Fruit fly (Drosophila melanogaster) whole organism, prepupa: ENCODE results near the gene D19B.

Source experiments
- Blimp-1 ChIP-seq: fragments of 200-800 bp; sonication (Bioruptor generic); optimal IDR thresholded peaks from 3 replicates; lab custom pipeline; 2017; ENCODE audit warnings: missing biosample characterization, missing genetic modification characterization, mild to moderate bottlenecking, moderate library complexity, missing genetic modification reagents
- CG10631 ChIP-seq: fragments of 200-800 bp; sonication (Bioruptor generic); optimal IDR thresholded peaks from 2 replicates; lab custom pipeline; 2016; ENCODE audit warnings: missing biosample characterization, missing genetic modification characterization
- CG10669 ChIP-seq: fragments of 200-800 bp; sonication (Bioruptor generic); optimal IDR thresholded peaks from 3 replicates; lab custom pipeline; 2018; ENCODE audit warnings: missing biosample characterization, mild to moderate bottlenecking, missing genetic modification characterization, moderate library complexity
- CG11294 ChIP-seq: fragments of 200-800 bp; sonication (Bioruptor generic); IDR thresholded peaks from 2 replicates; pipeline ENCODE4 v1.3.6; 2022; ENCODE audit warnings: missing biosample characterization, missing genetic modification characterization
- CG11762 ChIP-seq: fragments of 200-800 bp; sonication (Bioruptor generic); optimal IDR thresholded peaks from 3 replicates; lab custom pipeline; 2016; ENCODE audit warnings: missing biosample characterization, missing genetic modification characterization; ENCODE audit not compliant: insufficient read depth
- CG1621 ChIP-seq: fragments of 200-800 bp; sonication (Bioruptor generic); optimal IDR thresholded peaks from 3 replicates; lab custom pipeline; 2018; ENCODE audit warnings: missing biosample characterization, mild to moderate bottlenecking, missing genetic modification characterization
- CG16779 ChIP-seq: fragments of 200-800 bp; sonication (Bioruptor generic); optimal IDR thresholded peaks from 3 replicates; lab custom pipeline; 2017; ENCODE audit warnings: missing biosample characterization, mild to moderate bottlenecking, missing genetic modification characterization
- CG3032 ChIP-seq: fragments of 200-800 bp; optimal IDR thresholded peaks from 2 replicates; lab custom pipeline; 2019; ENCODE audit warnings: missing biosample characterization, mild to moderate bottlenecking, missing genetic modification characterization, moderate library complexity
- CG31627 ChIP-seq: fragments of 200-800 bp; sonication (Bioruptor generic); optimal IDR thresholded peaks from 3 replicates; lab custom pipeline; 2016; ENCODE audit warnings: missing biosample characterization, missing genetic modification characterization
- CG34406 ChIP-seq: fragments of 200-800 bp; sonication (Bioruptor generic); optimal IDR thresholded peaks from 3 replicates; lab custom pipeline; 2016; ENCODE audit warnings: missing biosample characterization, missing genetic modification characterization
- CG3919 ChIP-seq: fragments of 200-800 bp; sonication (Bioruptor generic); optimal IDR thresholded peaks from 3 replicates; lab custom pipeline; 2016; ENCODE audit warnings: missing biosample characterization, missing genetic modification characterization
- CG4318 ChIP-seq: fragments of 200-800 bp; sonication (Bioruptor generic); optimal IDR thresholded peaks from 3 replicates; lab custom pipeline; 2017; ENCODE audit warnings: missing biosample characterization, mild to moderate bottlenecking, missing genetic modification characterization
- CG6163 ChIP-seq: fragments of 200-800 bp; sonication (Bioruptor generic); IDR thresholded peaks from 3 replicates; pipeline ENCODE4 v1.3.6; 2022; ENCODE audit warnings: missing biosample characterization, missing genetic modification characterization
- CG6276 ChIP-seq: fragments of 200-800 bp; sonication (Bioruptor generic); optimal IDR thresholded peaks from 2 replicates; lab custom pipeline; 2017; ENCODE audit warnings: missing biosample characterization, mild to moderate bottlenecking, missing genetic modification characterization
- CG6808 ChIP-seq: fragments of 200-800 bp; sonication (Bioruptor generic); optimal IDR thresholded peaks from 3 replicates; lab custom pipeline; 2017; ENCODE audit warnings: missing biosample characterization, missing genetic modification characterization, mild to moderate bottlenecking, moderate library complexity, missing genetic modification reagents
- CG6854 ChIP-seq: fragments of 200-800 bp; sonication (Bioruptor generic); optimal IDR thresholded peaks from 2 replicates; lab custom pipeline; 2017; ENCODE audit warnings: missing biosample characterization, mild to moderate bottlenecking, missing genetic modification characterization
- CG7368 ChIP-seq: fragments of 200-800 bp; sonication (Bioruptor generic); optimal IDR thresholded peaks from 3 replicates; lab custom pipeline; 2016; ENCODE audit warnings: missing biosample characterization, missing genetic modification characterization
- CG8319 ChIP-seq: fragments of 200-800 bp; sonication (Bioruptor generic); optimal IDR thresholded peaks from 3 replicates; lab custom pipeline; 2016; ENCODE audit warnings: missing biosample characterization, missing genetic modification characterization
- CG9139 ChIP-seq: fragments of 200-800 bp; sonication (Bioruptor generic); optimal IDR thresholded peaks from 3 replicates; lab custom pipeline; 2017; ENCODE audit warnings: missing biosample characterization, mild to moderate bottlenecking, missing genetic modification characterization
- Eip75B ChIP-seq: fragments of 200-800 bp; sonication (Bioruptor generic); optimal IDR thresholded peaks from 3 replicates; lab custom pipeline; 2016; ENCODE audit warnings: missing biosample characterization, missing genetic modification characterization
- Eip78C ChIP-seq: fragments of 200-800 bp; sonication (Bioruptor generic); peaks from one replicate; lab custom pipeline; 2016; ENCODE audit warnings: missing biosample characterization, missing genetic modification characterization
- Eip93F ChIP-seq: fragments of 200-800 bp; sonication (Bioruptor generic); optimal IDR thresholded peaks from 2 replicates; lab custom pipeline; 2016; ENCODE audit warnings: missing biosample characterization, mild to moderate bottlenecking, missing genetic modification characterization
- Ets21C ChIP-seq: fragments of 200-800 bp; sonication (Bioruptor generic); optimal IDR thresholded peaks from 3 replicates; lab custom pipeline; 2016; ENCODE audit warnings: missing biosample characterization, missing genetic modification characterization
- Hr38 ChIP-seq: sonication (Bioruptor generic); optimal IDR thresholded peaks from 2 replicates; lab custom pipeline; 2016; ENCODE audit warnings: missing biosample characterization, missing genetic modification characterization
- Hr39 ChIP-seq: fragments of 200-800 bp; sonication (Bioruptor generic); optimal IDR thresholded peaks from 2 replicates; lab custom pipeline; 2016; ENCODE audit warnings: missing biosample characterization, missing genetic modification characterization
- Hr4 ChIP-seq: fragments of 200-800 bp; sonication (Bioruptor generic); optimal IDR thresholded peaks from 3 replicates; lab custom pipeline; 2016; ENCODE audit warnings: missing biosample characterization, missing genetic modification characterization
- Lpt ChIP-seq: fragments of 200-800 bp; sonication (Bioruptor generic); optimal IDR thresholded peaks from 3 replicates; lab custom pipeline; 2016; ENCODE audit warnings: missing biosample characterization, missing genetic modification characterization
- OdsH ChIP-seq: fragments of 200-800 bp; sonication (Bioruptor generic); optimal IDR thresholded peaks from 3 replicates; lab custom pipeline; 2016; ENCODE audit warnings: missing biosample characterization, missing genetic modification characterization
- Smox ChIP-seq: fragments of 200-800 bp; sonication (Bioruptor generic); optimal IDR thresholded peaks from 3 replicates; lab custom pipeline; 2016; ENCODE audit warnings: missing biosample characterization, missing genetic modification characterization
- Sox102F ChIP-seq: fragments of 200-800 bp; sonication (Bioruptor generic); optimal IDR thresholded peaks from 2 replicates; lab custom pipeline; 2016; ENCODE audit warnings: missing biosample characterization, mild to moderate bottlenecking, missing genetic modification characterization
- Sox14 ChIP-seq: fragments of 200-800 bp; sonication (Bioruptor generic); optimal IDR thresholded peaks from 3 replicates; lab custom pipeline; 2016; ENCODE audit warnings: missing biosample characterization, missing genetic modification characterization
- Sox15 ChIP-seq: fragments of 200-800 bp; sonication (Bioruptor generic); optimal IDR thresholded peaks from 3 replicates; lab custom pipeline; 2016; ENCODE audit warnings: missing biosample characterization, missing genetic modification characterization
- achi ChIP-seq: fragments of 200-800 bp; sonication (Bioruptor generic); optimal IDR thresholded peaks from 3 replicates; lab custom pipeline; 2016; ENCODE audit warnings: missing biosample characterization, missing genetic modification characterization
- acj6 ChIP-seq: fragments of 200-800 bp; sonication (Bioruptor generic); optimal IDR thresholded peaks from 3 replicates; lab custom pipeline; 2016; ENCODE audit warnings: missing biosample characterization, missing genetic modification characterization
- cyc ChIP-seq: fragments of 200-800 bp; sonication (Bioruptor generic); optimal IDR thresholded peaks from 3 replicates; lab custom pipeline; 2016; ENCODE audit warnings: missing biosample characterization, missing genetic modification characterization
- dac ChIP-seq: fragments of 200-800 bp; sonication (Bioruptor generic); optimal IDR thresholded peaks from 2 replicates; lab custom pipeline; 2017; ENCODE audit warnings: missing biosample characterization, mild to moderate bottlenecking, missing genetic modification characterization
- esn ChIP-seq: fragments of 200-800 bp; sonication (Bioruptor generic); optimal IDR thresholded peaks from 2 replicates; lab custom pipeline; 2016; ENCODE audit warnings: missing biosample characterization, mild to moderate bottlenecking, missing genetic modification characterization, moderate library complexity
- fd59A ChIP-seq: fragments of 200-800 bp; sonication (Bioruptor generic); optimal IDR thresholded peaks from 2 replicates; lab custom pipeline; 2017; ENCODE audit warnings: missing biosample characterization, mild to moderate bottlenecking, missing genetic modification characterization, missing genetic modification reagents
- fd85E ChIP-seq: fragments of 200-800 bp; sonication (Bioruptor generic); optimal IDR thresholded peaks from 3 replicates; lab custom pipeline; 2016; ENCODE audit warnings: missing biosample characterization, missing genetic modification characterization
- pdm3 ChIP-seq: fragments of 200-800 bp; sonication (Bioruptor generic); optimal IDR thresholded peaks from 3 replicates; lab custom pipeline; 2016; ENCODE audit warnings: missing biosample characterization, missing genetic modification characterization
- salr ChIP-seq, 2 experiments: fragments of 200-800 bp; sonication (Bioruptor generic); optimal IDR thresholded peaks; 3 replicates each; lab custom pipeline; 2016 to 2018; ENCODE audit warnings: missing biosample characterization in 2 of 2, missing genetic modification characterization in 2 of 2, mild to moderate bottlenecking in 1 of 2
- spab ChIP-seq: fragments of 200-800 bp; sonication (Bioruptor generic); optimal IDR thresholded peaks from 2 replicates; lab custom pipeline; 2017; ENCODE audit warnings: missing biosample characterization, mild to moderate bottlenecking, missing genetic modification characterization, missing genetic modification reagents
- ss ChIP-seq, 2 experiments: fragments of 200-800 bp; sonication (Bioruptor generic); optimal IDR thresholded peaks; 2 replicates in 1 of 2; 3 replicates in 1 of 2; lab custom pipeline; 2017 to 2018; ENCODE audit warnings: mild to moderate bottlenecking in 2 of 2, missing biosample characterization in 2 of 2, missing genetic modification characterization in 2 of 2, moderate library complexity in 1 of 2
- svp ChIP-seq: fragments of 200-800 bp; sonication (Bioruptor generic); peaks from one replicate; lab custom pipeline; 2016; ENCODE audit warnings: missing biosample characterization, missing genetic modification characterization
- vri ChIP-seq: fragments of 200-800 bp; sonication (Bioruptor generic); optimal IDR thresholded peaks from 3 replicates; lab custom pipeline; 2016; ENCODE audit warnings: missing biosample characterization, mild to moderate bottlenecking, missing genetic modification characterization

Gene D19B

dm6 chr3L:6192822-6193555 lies 8.3 kb upstream of the D19B start, which contains the start of the genes Sf3b6 and Tnpo (continued):
- TF ChIP-seq Hr4 (GFP tag; lab: Kevin White, UChicago) (no peak), vri (GFP tag; lab: Kevin White, UChicago) (no peak), esn (peak; percentile 88), CG10631 (GFP tag; lab: Kevin White, UChicago) (peak; percentile 87), Eip93F (peak; percentile 23), CG11762 (GFP tag; lab: Kevin White, UChicago) (peak; percentile 29), CG11294 (GFP tag; lab: Robert Waterston, UW) (peak; percentile 71; the same call in 1 of the 2 replicates), CG3032 (peak; percentile 84), fd59A (GFP tag; lab: Kevin White, UChicago) (peak; percentile 52), Ets21C (GFP tag; lab: Kevin White, UChicago) (peak; percentile 82), Lpt (GFP tag; lab: Kevin White, UChicago) (peak; percentile 60), Sox15 (GFP tag; lab: Kevin White, UChicago) (peak; percentile 90), cyc (peak; percentile 79), dac (GFP tag; lab: Kevin White, UChicago) (peak; percentile 35), CG3919 (GFP tag; lab: Kevin White, UChicago) (no peak)
- TF ChIP-seq, all 60 proteins: peak for 29

DNA sequence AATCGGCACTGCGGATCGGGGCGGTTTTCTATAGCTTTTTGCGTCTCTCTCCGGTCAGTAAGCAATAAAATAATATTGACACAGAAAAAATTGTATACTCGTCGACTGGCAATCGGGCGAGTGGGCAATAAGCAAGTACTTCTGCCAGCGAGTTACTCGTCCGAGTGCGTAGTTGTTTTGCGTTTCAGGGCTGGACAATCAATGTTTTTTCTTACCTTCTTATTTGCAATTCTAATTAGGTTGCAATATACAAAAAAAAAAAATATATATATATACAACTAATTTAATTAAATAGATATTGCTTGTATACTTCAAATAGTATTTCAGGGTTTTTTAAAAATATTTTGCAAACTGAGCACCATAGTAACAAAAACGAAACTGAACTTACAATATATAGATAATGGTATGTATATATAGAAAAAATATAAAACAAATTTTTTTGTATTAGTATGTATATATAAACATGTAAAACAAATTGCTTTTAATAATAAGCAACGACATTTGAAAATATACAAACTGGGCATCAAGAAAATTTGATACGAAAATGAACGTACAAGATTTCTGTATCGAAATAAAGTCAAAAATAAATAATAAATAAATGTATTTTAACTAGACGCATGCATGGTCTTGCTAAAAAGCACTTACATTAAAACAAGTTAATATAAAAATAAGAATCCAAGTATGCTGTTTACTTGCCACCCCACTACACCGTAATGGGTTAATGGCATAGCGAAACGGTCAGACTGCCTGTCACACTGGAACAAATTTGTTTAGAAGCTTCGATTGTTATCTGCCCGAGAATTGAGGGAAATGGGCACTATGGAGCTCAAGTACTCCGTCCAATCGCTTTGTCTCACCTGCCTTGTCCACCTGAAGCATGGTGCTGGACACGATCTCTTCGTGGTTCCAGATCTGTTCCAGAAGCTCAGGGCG lies 4.5 kb upstream of the D19B start, which contains the start of the genes D19A and CG7386:
TSS of gene D19A (minus strand) at position 129 of the 933 bp plus-strand sequence.
TSS of gene CG7386 (plus strand) at position 751 of the 933 bp plus-strand sequence.
- TF ChIP-seq OdsH (peak; percentile 37), Blimp-1 (GFP tag; lab: Kevin White, UChicago) (no peak), Smox (no peak), CG7368 (GFP tag; lab: Kevin White, UChicago) (no peak), CG31627 (GFP tag; lab: Kevin White, UChicago) (peak; percentile 69), Hr38 (GFP tag; lab: Kevin White, UChicago) (no peak), CG11762 (GFP tag; lab: Kevin White, UChicago) (peak; percentile 25), fd85E (GFP tag; lab: Kevin White, UChicago) (no peak), vri (GFP tag; lab: Kevin White, UChicago) (no peak), Ets21C (GFP tag; lab: Kevin White, UChicago) (peak; percentile 46), acj6 (GFP tag; lab: Kevin White, UChicago) (peak; percentile 42), CG4318 (no peak), CG1621 (tag; lab: Kevin White, UChicago) (peak; percentile 21), CG10631 (GFP tag; lab: Kevin White, UChicago) (peak; percentile 58), CG3919 (GFP tag; lab: Kevin White, UChicago) (peak; percentile 48), achi (GFP tag; lab: Kevin White, UChicago) (peak; percentile 56), CG10669 (GFP tag; lab: Kevin White, UChicago) (no peak), CG16779 (tag; lab: Kevin White, UChicago) (no peak), Sox102F (GFP tag; lab: Kevin White, UChicago) (no peak), Sox14 (GFP tag; lab: Kevin White, UChicago) (peak; percentile 50), svp (GFP tag; lab: Kevin White, UChicago) (peak; percentile 89), salr (GFP tag; optimal IDR thresholded peaks at IDR 0.05; lab: Kevin White, UChicago) (peak in 1 of 2 experiments; percentile 40), ss (GFP tag; optimal IDR thresholded peaks at IDR 0.05; lab: Kevin White, UChicago) (peak; percentile 17 to 35), Eip93F (no peak), Hr39 (GFP tag; lab: Kevin White, UChicago) (peak; percentile 71), CG9139 (GFP tag; lab: Kevin White, UChicago) (no peak), CG6276 (GFP tag; lab: Kevin White, UChicago) (no peak), Eip78C (GFP tag; lab: Kevin White, UChicago) (peak; percentile 61), CG34406 (GFP tag; lab: Kevin White, UChicago) (peak; percentile 38), spab (no peak), CG6163 (peak; percentile 66), pdm3 (GFP tag; lab: Kevin White, UChicago) (peak; percentile 69), Eip75B (GFP tag; lab: Kevin White, UChicago) (no peak), CG8319 (GFP tag; lab: Kevin White, UChicago) (no peak), Sox15 (GFP tag; lab: Kevin White, UChicago) (peak; percentile 20), CG6854 (no peak), CG6808 (GFP tag; lab: Kevin White, UChicago) (no peak), dac (GFP tag; lab: Kevin White, UChicago) (no peak), CG11294 (GFP tag; lab: Robert Waterston, UW) (no peak)
